Fruit fly (Drosophila melanogaster): Measurements from ENCODE around the gene nudC.

nudC gene

DNA sequence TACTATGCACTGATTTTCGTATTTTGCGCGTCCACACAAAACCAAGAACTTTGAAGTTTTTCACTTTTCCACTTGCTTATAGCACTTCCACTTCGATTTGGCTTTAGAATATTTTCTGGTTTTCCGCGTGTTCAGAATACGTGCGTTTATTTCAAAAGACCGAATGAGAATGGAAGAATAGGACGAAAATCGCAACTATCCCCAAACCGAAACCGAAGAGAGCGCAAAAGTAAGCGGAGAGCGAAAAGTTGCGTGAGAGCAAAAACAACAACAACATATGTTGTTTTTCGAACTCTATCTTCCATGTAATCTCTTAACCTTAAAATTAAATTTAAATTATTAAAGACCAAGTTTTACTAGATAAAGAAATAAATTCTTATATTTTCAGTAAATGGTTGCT lies 2.8 kb downstream of the nudC start, which contains the start of gene CG9674:
CG9674 (minus strand) TSS at position 174 of the 400 bp plus-strand sequence.
- no peak for TF ChIP-seq insv (optimal IDR thresholded peaks at IDR 0.05)

DNA sequence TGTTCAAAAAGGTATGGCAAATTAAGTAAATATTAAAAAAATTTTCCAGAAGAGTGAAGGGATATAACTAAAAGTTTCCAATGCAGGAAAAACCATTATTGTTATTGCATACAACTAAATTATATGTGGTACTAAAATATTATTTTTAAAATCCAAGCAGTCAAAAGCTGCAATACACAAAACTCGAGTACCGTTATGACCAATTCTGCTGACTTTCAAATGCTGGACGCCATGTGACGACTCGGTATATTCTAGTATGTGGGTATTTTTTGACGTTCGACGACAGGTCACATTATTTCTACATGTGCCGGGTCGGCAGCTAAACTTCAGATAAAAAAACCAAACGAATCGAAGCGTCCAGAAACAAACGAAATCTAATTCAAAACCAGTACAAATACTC lies 3.3 kb downstream of the nudC start:
- TF ChIP-seq h (optimal IDR thresholded peaks at IDR 0.05), result no peak
- no peak for TF ChIP-seq Myc (optimal IDR thresholded peaks at IDR 0.05)
- no peak for TF ChIP-seq Sin3A (optimal IDR thresholded peaks at IDR 0.05)
- TF ChIP-seq psq (optimal IDR thresholded peaks at IDR 0.05), result no peak
- TF ChIP-seq ttk (optimal IDR thresholded peaks at IDR 0.05), result no peak
- no peak for TF ChIP-seq insv (optimal IDR thresholded peaks at IDR 0.05)

DNA sequence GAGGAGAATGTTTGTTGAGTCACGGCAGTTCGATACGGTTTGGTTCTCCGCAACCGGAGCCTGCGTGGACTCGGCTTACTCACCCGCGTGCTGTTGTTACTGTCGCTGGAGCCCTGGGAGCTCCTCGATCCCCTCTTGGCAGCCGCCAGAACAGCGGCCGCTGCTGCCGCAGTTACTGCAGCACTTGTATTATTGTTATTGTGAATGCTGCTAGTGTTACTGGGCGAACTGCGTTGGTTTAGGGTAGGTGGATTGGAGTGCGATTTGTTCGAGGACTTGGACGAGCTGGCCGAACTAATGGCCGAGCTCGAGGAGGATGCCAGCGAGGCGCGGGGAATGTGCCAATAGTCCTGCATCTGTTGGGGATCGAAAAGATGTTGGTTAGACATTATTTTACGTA lies 5.7 kb downstream of the nudC start:
- TF ChIP-seq insv (optimal IDR thresholded peaks at IDR 0.05) (no peak), ttk (optimal IDR thresholded peaks at IDR 0.05) (no peak), h (optimal IDR thresholded peaks at IDR 0.05) (no peak), Sin3A (optimal IDR thresholded peaks at IDR 0.05) (no peak), Myc (optimal IDR thresholded peaks at IDR 0.05) (no peak), psq (optimal IDR thresholded peaks at IDR 0.05) (no peak)

DNA sequence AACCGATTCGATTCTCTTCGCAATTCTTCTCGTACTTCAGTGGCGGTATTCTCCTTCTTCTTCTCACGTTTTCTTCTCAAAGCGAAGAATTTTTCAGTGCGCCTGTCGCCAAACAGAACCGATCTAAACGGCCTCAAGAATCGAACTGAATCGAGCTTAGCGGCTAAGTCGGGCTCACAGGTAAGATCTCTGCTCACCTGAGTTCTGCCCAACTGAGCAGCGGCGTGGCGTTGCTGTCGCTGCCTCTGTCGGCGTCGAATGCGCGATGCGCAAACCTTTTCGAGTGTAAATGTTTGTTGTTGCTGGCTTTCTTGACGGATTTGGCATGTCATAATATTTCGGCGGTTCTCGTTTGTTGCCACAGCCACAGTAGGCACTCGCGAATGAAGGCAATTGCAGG lies 7.1 kb downstream of the nudC start:
- TF ChIP-seq Myc (optimal IDR thresholded peaks at IDR 0.05), result no peak
- TF ChIP-seq ttk (optimal IDR thresholded peaks at IDR 0.05), result no peak
- no peak for TF ChIP-seq psq (optimal IDR thresholded peaks at IDR 0.05)
- no peak for TF ChIP-seq insv (optimal IDR thresholded peaks at IDR 0.05)
- TF ChIP-seq h (optimal IDR thresholded peaks at IDR 0.05), result no peak
- TF ChIP-seq Sin3A (optimal IDR thresholded peaks at IDR 0.05), result no peak

DNA sequence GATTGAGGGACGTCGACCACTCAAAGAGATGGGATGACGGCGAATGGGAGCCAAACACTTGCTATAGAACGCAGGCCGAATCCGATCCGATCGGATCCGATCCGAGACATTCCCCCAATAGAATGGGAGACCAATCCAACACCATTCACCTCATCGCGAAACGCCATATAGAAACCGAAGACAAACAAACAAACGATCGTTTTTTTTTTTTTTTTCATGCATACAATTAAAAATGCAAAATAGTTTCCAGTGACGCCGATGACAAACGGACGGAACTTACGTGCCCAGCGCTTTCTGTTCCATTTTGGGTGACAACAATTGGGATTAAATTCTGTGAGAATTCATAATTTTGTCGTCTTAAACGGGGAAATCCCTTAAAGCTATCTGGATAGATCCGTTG lies 9.2 kb downstream of the nudC start:
- no peak for TF ChIP-seq insv (optimal IDR thresholded peaks at IDR 0.05)
- TF ChIP-seq h (optimal IDR thresholded peaks at IDR 0.05), result no peak
- TF ChIP-seq Sin3A (optimal IDR thresholded peaks at IDR 0.05), result no peak
- TF ChIP-seq ttk (optimal IDR thresholded peaks at IDR 0.05), result no peak
- TF ChIP-seq psq (optimal IDR thresholded peaks at IDR 0.05), result no peak
- no peak for TF ChIP-seq Myc (optimal IDR thresholded peaks at IDR 0.05)

DNA sequence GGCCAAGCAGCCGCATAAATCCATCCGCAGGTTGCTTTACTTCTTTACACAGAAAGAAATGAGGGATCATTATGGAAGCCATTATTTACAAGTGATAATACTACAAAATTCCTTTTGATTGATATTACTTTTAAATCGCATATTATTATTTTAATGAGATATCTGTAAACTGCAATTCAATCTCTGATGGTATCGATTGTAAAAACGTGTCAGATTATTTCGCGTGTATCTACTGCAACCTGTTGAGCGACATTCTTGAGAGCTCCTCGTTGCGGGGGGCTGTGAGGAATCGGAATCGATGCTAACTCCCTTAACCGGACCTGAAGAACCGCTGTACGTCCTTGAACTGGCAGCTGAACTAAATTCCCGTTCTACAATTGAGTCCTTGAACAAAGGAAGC lies 13.3 kb downstream of the nudC start:
- TF ChIP-seq psq (optimal IDR thresholded peaks at IDR 0.05), result no peak
- no peak for TF ChIP-seq Sin3A (optimal IDR thresholded peaks at IDR 0.05)
- no peak for TF ChIP-seq insv (optimal IDR thresholded peaks at IDR 0.05)
- no peak for TF ChIP-seq Myc (optimal IDR thresholded peaks at IDR 0.05)
- TF ChIP-seq ttk (optimal IDR thresholded peaks at IDR 0.05), result no peak
- TF ChIP-seq h (optimal IDR thresholded peaks at IDR 0.05), result no peak

DNA sequence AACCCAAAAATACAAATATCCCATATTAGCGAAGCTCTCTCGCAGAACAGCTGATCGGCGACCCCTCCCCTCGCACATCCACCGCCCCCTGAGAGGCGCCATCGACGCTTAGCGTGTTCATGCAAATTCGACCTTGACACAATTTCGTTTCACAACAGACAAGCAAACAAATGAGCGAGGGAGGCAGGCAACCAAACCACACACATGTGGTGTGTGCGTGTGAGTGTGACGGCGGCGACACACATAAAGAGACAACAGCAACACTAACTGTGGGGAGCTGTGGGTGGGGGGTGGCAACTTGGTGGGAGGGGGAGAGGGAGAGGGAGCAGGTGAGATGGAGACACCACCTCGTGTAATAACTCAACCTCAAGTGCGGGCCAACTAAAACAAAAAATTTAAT lies 19.9 kb downstream of the nudC start:
- no peak for TF ChIP-seq Myc (optimal IDR thresholded peaks at IDR 0.05)
- TF ChIP-seq insv (optimal IDR thresholded peaks at IDR 0.05), result no peak

DNA sequence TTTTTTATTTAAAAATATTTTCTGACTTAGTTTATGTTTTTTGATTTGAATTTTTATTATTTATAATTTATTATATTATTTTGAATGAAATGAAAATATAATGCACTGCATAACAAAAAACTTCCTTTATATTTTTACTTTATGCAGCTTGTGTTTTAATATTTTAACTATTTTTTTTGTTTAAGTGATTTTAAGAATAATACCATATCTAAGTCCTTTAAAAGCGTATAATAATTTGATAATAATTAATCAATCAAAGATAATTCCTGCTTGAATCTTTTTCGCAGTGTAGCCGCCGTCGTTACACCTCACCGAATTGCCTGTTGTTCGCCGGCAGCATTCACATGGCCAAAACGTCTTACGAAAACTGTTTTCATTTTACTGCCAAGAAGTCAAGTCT lies 20.4 kb downstream of the nudC start:
- TF ChIP-seq insv (optimal IDR thresholded peaks at IDR 0.05), result no peak
- no peak for TF ChIP-seq ttk (optimal IDR thresholded peaks at IDR 0.05)
- TF ChIP-seq Myc (optimal IDR thresholded peaks at IDR 0.05), result no peak

DNA sequence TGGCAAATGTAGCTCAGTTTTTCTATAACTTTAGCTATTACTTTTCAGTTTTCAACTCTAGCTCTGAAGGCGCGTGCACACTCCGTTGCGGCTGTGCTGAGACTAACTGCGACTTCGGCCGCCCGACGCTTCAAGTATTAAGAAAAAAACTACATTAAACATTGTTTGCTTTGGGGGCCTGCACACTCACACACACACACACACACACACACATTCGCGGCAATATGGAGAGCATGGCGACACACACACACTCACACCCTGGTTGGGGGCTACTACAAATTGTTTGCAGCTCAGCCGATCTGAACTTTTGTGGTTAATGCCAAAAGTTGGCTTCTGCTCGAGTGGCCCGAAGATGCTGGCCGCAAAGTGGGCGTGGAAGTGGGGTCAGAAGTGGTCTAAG lies 24.2 kb downstream of the nudC start, which contains the start of gene CG13024:
CG13024 (minus strand) TSS at position 108 of the 400 bp plus-strand sequence.
- no peak for TF ChIP-seq h (optimal IDR thresholded peaks at IDR 0.05)
- TF ChIP-seq Sin3A (optimal IDR thresholded peaks at IDR 0.05), result no peak
- TF ChIP-seq insv (optimal IDR thresholded peaks at IDR 0.05), result no peak
- no peak for TF ChIP-seq psq (optimal IDR thresholded peaks at IDR 0.05)
- no peak for TF ChIP-seq ttk (optimal IDR thresholded peaks at IDR 0.05)
- TF ChIP-seq Myc (optimal IDR thresholded peaks at IDR 0.05), result no peak

DNA sequence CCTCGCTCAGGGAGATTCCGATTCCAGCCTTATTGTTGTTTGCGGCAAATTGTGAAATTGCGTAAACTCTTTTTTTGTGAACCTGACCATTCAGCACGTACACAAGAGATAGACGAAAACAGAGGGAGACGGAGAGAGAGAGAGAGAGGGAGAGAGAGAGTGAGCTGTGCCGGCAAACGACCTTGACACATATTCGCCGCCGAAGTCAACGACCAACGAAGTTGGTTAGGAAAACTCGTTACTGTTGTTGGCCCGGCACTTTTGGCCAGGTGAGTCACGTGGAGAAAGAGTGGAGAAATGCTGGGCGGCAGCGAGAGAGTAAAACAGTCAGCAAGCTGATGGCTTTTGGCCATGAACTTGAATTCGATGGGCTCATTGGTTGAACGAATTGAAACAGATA lies 25.2 kb downstream of the nudC start:
- TF ChIP-seq ttk (optimal IDR thresholded peaks at IDR 0.05) (no peak), h (optimal IDR thresholded peaks at IDR 0.05) (no peak), psq (optimal IDR thresholded peaks at IDR 0.05) (no peak), insv (optimal IDR thresholded peaks at IDR 0.05) (no peak), Sin3A (optimal IDR thresholded peaks at IDR 0.05) (no peak), Myc (optimal IDR thresholded peaks at IDR 0.05) (no peak)

DNA sequence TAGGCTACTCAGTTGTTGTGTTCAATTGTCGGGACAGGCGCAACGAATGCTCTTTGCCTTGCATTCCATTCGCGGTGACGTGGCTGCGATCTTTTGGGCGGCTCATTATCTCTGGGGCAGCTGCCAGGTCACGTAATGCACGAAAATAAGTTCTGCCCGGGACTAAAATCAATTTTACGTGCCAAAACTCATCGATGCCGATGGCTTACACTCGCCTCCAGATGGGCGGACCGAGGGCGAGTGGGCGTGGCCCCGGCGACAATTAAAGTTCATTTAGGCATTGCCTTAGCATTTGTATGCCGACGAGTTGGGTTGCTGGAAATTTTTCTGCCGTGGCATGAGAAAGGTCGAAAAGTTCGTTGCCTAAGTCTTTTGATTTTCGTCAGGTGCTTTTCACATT lies 31.9 kb downstream of the nudC start:
- TF ChIP-seq psq (optimal IDR thresholded peaks at IDR 0.05) (no peak), insv (optimal IDR thresholded peaks at IDR 0.05) (no peak), h (optimal IDR thresholded peaks at IDR 0.05) (no peak), Sin3A (optimal IDR thresholded peaks at IDR 0.05) (no peak), ttk (optimal IDR thresholded peaks at IDR 0.05) (no peak), Myc (optimal IDR thresholded peaks at IDR 0.05) (no peak)

DNA sequence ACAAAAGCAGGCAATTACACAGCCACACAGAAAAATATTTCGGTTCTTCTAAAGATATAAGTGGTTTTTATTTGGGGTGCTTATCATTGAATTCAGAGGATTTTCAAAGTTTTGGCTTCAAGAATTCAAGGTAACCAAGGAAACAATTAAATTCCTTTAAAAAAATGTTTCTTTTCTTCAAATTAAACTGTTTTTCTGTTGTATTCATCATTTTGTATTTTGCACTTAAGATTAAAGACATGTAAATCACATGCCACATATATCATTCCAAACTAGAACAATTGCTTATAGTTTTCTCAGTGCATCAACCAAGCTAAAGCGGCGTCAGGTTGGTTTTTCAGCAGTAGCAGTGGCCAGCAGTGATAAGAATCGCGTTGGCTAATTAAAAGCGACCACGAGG lies 35.7 kb downstream of the nudC start:
- TF ChIP-seq psq (optimal IDR thresholded peaks at IDR 0.05) (no peak), Myc (optimal IDR thresholded peaks at IDR 0.05) (no peak), ttk (optimal IDR thresholded peaks at IDR 0.05) (no peak), Sin3A (optimal IDR thresholded peaks at IDR 0.05) (no peak), insv (optimal IDR thresholded peaks at IDR 0.05) (no peak), h (optimal IDR thresholded peaks at IDR 0.05) (no peak)

DNA sequence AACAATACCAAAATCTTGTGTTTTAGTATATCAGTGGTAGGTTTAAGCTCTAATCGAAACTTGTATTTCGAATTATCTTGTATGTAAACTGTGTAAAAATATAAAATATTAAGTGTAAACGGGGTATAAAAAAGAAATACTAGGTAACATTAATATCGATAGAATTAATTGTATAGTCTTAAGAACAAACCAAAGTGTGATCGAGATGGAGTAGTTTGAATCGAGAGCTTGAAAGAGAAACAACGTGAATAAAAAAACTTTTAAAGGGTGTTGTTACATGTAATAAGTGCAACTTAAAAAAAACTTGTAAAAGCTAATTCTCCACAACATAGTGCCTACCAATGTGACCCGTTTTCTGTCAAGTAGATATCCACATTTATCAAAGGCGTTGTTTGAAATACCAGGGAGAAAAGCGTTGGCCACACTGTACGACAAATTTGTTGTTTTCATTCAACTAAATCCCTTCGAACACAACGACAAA lies 37.3 kb downstream of the nudC start, which contains the start of gene TSG101:
TSG101 (plus strand) TSS at position 208 of the 481 bp plus-strand sequence.
- TF ChIP-seq insv (optimal IDR thresholded peaks at IDR 0.05), result no peak
- TF ChIP-seq Sin3A (optimal IDR thresholded peaks at IDR 0.05), result no peak
- no peak for TF ChIP-seq Myc (optimal IDR thresholded peaks at IDR 0.05)
- no peak for TF ChIP-seq ttk (optimal IDR thresholded peaks at IDR 0.05)
- TF ChIP-seq h (optimal IDR thresholded peaks at IDR 0.05), result no peak
- no peak for TF ChIP-seq psq (optimal IDR thresholded peaks at IDR 0.05)

DNA sequence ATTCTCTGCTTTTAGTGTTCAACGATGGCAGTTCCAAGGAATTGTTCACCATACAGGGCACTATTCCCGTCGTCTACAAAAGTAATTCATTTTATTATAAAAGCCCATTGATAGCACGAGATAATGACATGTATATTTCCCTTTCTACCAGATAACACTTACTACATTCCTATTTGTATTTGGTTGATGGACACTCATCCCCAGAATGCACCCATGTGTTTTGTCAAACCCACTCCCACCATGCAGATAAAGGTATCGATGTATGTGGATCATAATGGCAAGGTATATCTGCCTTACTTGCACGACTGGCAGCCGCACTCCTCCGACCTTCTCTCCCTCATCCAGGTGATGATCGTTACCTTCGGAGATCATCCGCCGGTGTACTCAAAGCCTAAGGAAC lies 38.2 kb downstream of the nudC start:
- no peak for TF ChIP-seq h (optimal IDR thresholded peaks at IDR 0.05)
- no peak for TF ChIP-seq ttk (optimal IDR thresholded peaks at IDR 0.05)
- TF ChIP-seq Myc (optimal IDR thresholded peaks at IDR 0.05), result no peak
- TF ChIP-seq Sin3A (optimal IDR thresholded peaks at IDR 0.05), result no peak
- TF ChIP-seq psq (optimal IDR thresholded peaks at IDR 0.05), result no peak
- no peak for TF ChIP-seq insv (optimal IDR thresholded peaks at IDR 0.05)
